Worm (Caenorhabditis elegans): Measurements from ENCODE around the gene C06G4.6.
"Not testable (repeated sequence)": the region's sequence is repeated elsewhere in the genome, so short reads cannot be mapped to it uniquely, and the experiment has no call there.

DNA sequence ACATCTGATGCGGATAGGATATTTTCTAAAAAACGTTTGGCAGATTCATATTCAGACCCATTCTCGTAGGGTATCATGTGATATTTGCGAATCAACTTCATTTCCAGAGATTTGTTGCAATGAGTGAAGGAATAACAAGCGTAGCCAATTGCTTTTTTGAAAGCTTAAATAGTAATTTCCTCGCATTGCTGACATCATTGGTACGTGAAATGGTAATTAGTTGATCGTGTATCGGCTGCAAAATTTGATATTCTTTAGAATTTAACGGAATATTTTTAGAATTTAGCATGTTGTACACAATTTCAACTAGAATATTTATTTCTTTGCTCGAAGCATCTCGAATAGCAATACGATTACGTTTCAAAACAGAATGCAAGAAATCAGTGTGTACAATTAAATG is 41.5 kb upstream of the C06G4.6 start, which contains the start of gene F54H12.4:
- not testable (repeated sequence) for TF ChIP-seq W03F9.2, him-1, dao-5 (tag; optimal IDR thresholded peaks at IDR 0.05)

Measured in whole organism, L4/young adult.